Worm (Caenorhabditis elegans) whole organism, mixed stage, embryonic: ENCODE data around the gene eat-20.

Experiments used
- lsy-2 ChIP-seq: fragments of 150-350 bp; optimal IDR thresholded peaks from 2 replicates; lab custom pipeline; 2014; ENCODE audit warnings: missing biosample characterization, missing genetic modification characterization
- mep-1 ChIP-seq: fragments of 150-350 bp; optimal IDR thresholded peaks from 2 replicates; lab custom pipeline; 2017; ENCODE audit warnings: missing biosample characterization, missing genetic modification reagents, missing genetic modification characterization, inconsistent platforms

ce11 chrX:15494154-15494553, 15.7 kb upstream of the eat-20 start:
- TF ChIP-seq lsy-2 (no peak), mep-1 (tag; lab: Kevin White, UChicago) (no peak)
